Worm (Caenorhabditis elegans) whole organism, L1 larva: ENCODE measurements around the gene R13A5.11.

Source experiments
- lin-14 ChIP-seq: fragments of 200-800 bp; sonication (Bioruptor generic); optimal IDR thresholded peaks from 2 replicates; lab custom pipeline; 2018; ENCODE audit warnings: mild to moderate bottlenecking, missing genetic modification characterization, moderate library complexity, missing compliant biosample characterization
- lin-39 ChIP-seq: fragments of 150-350 bp; optimal IDR thresholded peaks from 2 replicates; lab custom pipeline; 2014; ENCODE audit warnings: missing biosample characterization, missing genetic modification reagents, missing genetic modification characterization
- nhr-76 ChIP-seq: sonication (generic microtip); optimal IDR thresholded peaks from 2 replicates; lab custom pipeline; 2017; ENCODE audit warnings: missing biosample characterization, missing genetic modification characterization

- peak; percentile 76 for TF ChIP-seq lin-14 (GFP tag; lab: Kevin White, UChicago)
- TF ChIP-seq lin-39, result peak; percentile 4
- TF ChIP-seq nhr-76 (tag; lab: Kevin White, UChicago), result no peak
These were observed 20.2 kb downstream of the R13A5.11 start, which contains the start of the genes rpl-9 and lpd-7 for ce11 chrIII:7572781-7573400.
